Worm (Caenorhabditis elegans): Measurements from ENCODE around the gene Y37D8A.29.

DNA sequence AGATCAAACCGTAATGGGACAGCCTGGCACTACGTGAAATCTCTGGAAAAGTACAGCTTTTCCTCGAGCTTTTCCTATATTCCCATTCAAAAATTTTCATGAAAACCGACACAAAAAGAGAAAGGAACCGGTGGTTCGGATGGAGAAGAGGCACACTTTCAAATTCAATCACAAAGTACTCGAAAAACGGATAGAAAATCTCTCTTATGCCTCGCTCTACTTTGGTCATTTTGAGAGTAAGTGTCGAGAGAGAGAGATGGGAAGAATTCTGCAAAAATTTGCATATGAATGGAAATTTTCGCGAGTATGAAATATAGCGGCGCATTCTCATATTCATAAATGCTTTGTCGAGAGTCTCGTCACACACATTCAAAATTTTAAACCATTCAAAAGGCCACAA lies 1.3 kb upstream of the Y37D8A.29 start:
- TF ChIP-seq F26F4.8 (GFP tag; conservative IDR thresholded peaks at IDR 0.05): no peak
- no peak for TF ChIP-seq R02D3.7 (tag; optimal IDR thresholded peaks at IDR 0.05)
- no peak for TF ChIP-seq nhr-11 (tag; optimal IDR thresholded peaks at IDR 0.05)
